Worm (Caenorhabditis elegans): ENCODE results near the gene nlp-78.

The nlp-78 gene

DNA sequence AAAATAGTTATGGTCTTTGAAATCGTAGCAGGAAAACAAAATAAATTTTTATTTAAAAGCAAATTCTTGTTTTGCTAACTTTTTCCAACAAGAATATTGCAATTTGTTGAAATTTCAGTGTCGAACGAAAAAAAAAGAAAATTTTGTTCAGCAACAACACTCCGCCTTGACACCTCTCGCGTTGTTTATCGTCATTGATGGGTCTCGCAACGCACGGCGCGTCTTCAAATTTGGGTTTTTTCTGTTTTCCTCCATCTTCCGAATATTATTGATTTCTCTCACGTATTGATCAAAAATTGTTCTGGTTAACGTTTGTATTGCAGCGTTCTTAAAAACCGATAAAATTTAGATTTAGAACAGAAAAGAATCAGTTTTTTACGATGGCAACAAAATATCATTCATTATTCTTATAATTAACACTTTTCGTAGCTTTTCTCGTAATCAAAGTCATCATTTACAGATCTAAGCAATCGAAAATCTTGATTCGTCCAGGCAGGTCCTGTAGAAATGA lies 33.5 kb downstream of the nlp-78 start, which contains the start of gene dpl-1:
dpl-1 (plus strand) TSS at position 461 of the 511 bp plus-strand sequence.
- TF ChIP-seq ceh-40 (GFP tag; IDR thresholded peaks at IDR 0.05): no peak
- peak; percentile 92 for TF ChIP-seq attf-3 (GFP tag; conservative IDR thresholded peaks at IDR 0.05)
- TF ChIP-seq B0261.1 (tag; optimal IDR thresholded peaks at IDR 0.05): no peak
- TF ChIP-seq K12H6.12 (tag; optimal IDR thresholded peaks at IDR 0.05): no peak
- TF ChIP-seq mxl-1 (tag; optimal IDR thresholded peaks at IDR 0.05): no peak
- peak; percentile 26 for TF ChIP-seq dpl-1 (GFP tag; optimal IDR thresholded peaks at IDR 0.05)
- peak; percentile 30 for TF ChIP-seq lin-54 (GFP tag; optimal IDR thresholded peaks at IDR 0.05)
- no peak for TF ChIP-seq mcd-1 (GFP tag; IDR thresholded peaks at IDR 0.05)
- TF ChIP-seq efl-1 (GFP tag; optimal IDR thresholded peaks at IDR 0.05): peak; percentile 39
- peak in 1 of 3 experiments; percentile 59 for TF ChIP-seq lin-35 (GFP tag; optimal IDR thresholded peaks at IDR 0.05)

- TF ChIP-seq ztf-26 (tag; optimal IDR thresholded peaks at IDR 0.05) (no peak), madf-3 (GFP tag; IDR thresholded peaks at IDR 0.05) (0 out of 2 replicates have a peak, but pooled peaks have one; percentile 24)
Measured at ce11 chrII:9170048-9170447, 34.1 kb downstream of the nlp-78 start.

ce11 chrII:9170851-9171250 lies 34.9 kb downstream of the nlp-78 start:
- TF ChIP-seq lin-54 (GFP tag; optimal IDR thresholded peaks at IDR 0.05) (no peak), hlh-26 (GFP tag; conservative IDR thresholded peaks at IDR 0.05) (no peak), rpc-1 (optimal IDR thresholded peaks at IDR 0.05) (no peak), rpc-1 (tag; optimal IDR thresholded peaks at IDR 0.05) (no peak), ztf-22 (GFP tag; optimal IDR thresholded peaks at IDR 0.05) (no peak), repo-1 (tag; optimal IDR thresholded peaks at IDR 0.05) (no peak), madf-6 (GFP tag; IDR thresholded peaks at IDR 0.05) (0 out of 2 replicates have a peak, but pooled peaks have one; percentile 11), let-526 (GFP tag; IDR thresholded peaks at IDR 0.05) (no peak), ceh-91 (GFP tag; IDR thresholded peaks at IDR 0.05) (no peak), attf-3 (GFP tag; conservative IDR thresholded peaks at IDR 0.05) (no peak)

DNA sequence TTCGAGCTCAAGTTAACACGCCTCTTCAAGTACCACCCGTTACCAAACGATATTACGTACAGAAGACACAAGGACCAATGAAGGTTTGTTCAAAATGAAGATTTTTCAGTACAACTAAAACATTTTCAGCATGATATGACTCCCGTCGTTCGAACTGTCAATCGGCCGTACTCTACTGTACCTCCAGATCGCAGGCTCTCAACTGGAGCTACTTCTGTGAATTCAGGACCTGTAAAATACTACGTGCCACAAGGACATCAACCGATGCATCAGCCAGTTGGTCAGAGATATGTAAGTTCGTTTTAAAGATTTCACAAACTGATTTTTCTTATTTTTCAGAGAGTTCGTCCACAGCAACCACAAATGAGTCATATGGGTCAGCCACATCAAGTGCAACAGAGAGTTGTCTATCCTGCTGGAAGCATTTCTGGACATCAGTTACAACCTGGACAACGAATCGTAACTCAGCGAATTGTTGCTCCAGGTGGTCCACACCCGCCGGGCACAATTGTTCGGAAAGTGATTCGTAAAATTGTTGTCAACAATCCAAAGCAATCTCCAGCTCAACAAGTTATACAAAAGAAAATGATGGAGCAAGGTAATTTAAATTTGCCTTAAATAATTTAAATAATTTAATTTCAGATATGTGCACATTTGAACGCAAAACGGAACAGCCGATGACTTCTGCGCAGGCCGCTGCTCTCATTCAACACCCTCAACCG lies 35.6 kb downstream of the nlp-78 start:
- TF ChIP-seq ets-4 (GFP tag; optimal IDR thresholded peaks at IDR 0.05): no peak
- TF ChIP-seq K11D2.4 (GFP tag; IDR thresholded peaks at IDR 0.05): no peak
- no peak for TF ChIP-seq ztf-28 (GFP tag; IDR thresholded peaks at IDR 0.05)
- TF ChIP-seq Y56A3A.18 (GFP tag; IDR thresholded peaks at IDR 0.05): no peak
- TF ChIP-seq ztf-6 (GFP tag; IDR thresholded peaks at IDR 0.05): no peak
- TF ChIP-seq F57C9.4 (tag; optimal IDR thresholded peaks at IDR 0.05): no peak
- TF ChIP-seq ceh-91 (GFP tag; IDR thresholded peaks at IDR 0.05): no peak
- TF ChIP-seq nhr-179 (tag; optimal IDR thresholded peaks at IDR 0.05): no peak
- no peak for TF ChIP-seq T07F8.4 (tag; optimal IDR thresholded peaks at IDR 0.05)
- no peak for TF ChIP-seq sptf-2 (GFP tag; optimal IDR thresholded peaks at IDR 0.05)
- no peak for TF ChIP-seq lin-54 (GFP tag; optimal IDR thresholded peaks at IDR 0.05)
- no peak for TF ChIP-seq C17E4.6 (GFP tag; IDR thresholded peaks at IDR 0.05)
- no peak for TF ChIP-seq K12H6.12 (tag; optimal IDR thresholded peaks at IDR 0.05)
- no peak for TF ChIP-seq nhr-27 (tag; optimal IDR thresholded peaks at IDR 0.05)
- no peak for TF ChIP-seq nfya-2 (GFP tag; IDR thresholded peaks at IDR 0.05)
- no peak for TF ChIP-seq let-607 (tag; optimal IDR thresholded peaks at IDR 0.05)
- TF ChIP-seq madf-8 (GFP tag; conservative IDR thresholded peaks at IDR 0.05): no peak
